Worm (Caenorhabditis elegans) whole organism, L4/young adult: ENCODE results near the gene ugt-17.

Experiments
- W03F9.2 ChIP-seq: fragments of 150-350 bp; optimal IDR thresholded peaks from 2 replicates; lab custom pipeline; 2014; ENCODE audit warnings: missing biosample characterization, missing genetic modification characterization
- dao-5 ChIP-seq: sonication (generic microtip); optimal IDR thresholded peaks from 2 replicates; lab custom pipeline; 2016; ENCODE audit warnings: missing genotype, missing genetic modification characterization, moderate library complexity, missing compliant biosample characterization
- him-1 ChIP-seq: sonication (generic microtip); optimal IDR thresholded peaks from 2 replicates; lab custom pipeline; 2016; ENCODE audit warnings: missing genotype, missing genetic modification reagents, missing genetic modification characterization, missing compliant biosample characterization

ce11 chrV:10111129-10111528 is 6.4 kb upstream of the ugt-17 start:
- TF ChIP-seq him-1 (tag; lab: Kevin White, UChicago), result no peak
- no peak for TF ChIP-seq W03F9.2 (tag; lab: Kevin White, UChicago)
- no peak for TF ChIP-seq dao-5 (tag; lab: Kevin White, UChicago)
